Worm (Caenorhabditis elegans) whole organism, L4 larva: ENCODE data around the gene ttm-1.

Experiments used
- lin-13 ChIP-seq: fragments of 150-350 bp; optimal IDR thresholded peaks from 2 replicates; lab custom pipeline; 2014; ENCODE audit warnings: missing biosample characterization, missing genetic modification reagents, missing genetic modification characterization
- lsy-2 ChIP-seq, 2 experiments: fragments of 150-350 bp in 1 of 2; sonication (generic microtip) in 1 of 2; optimal IDR thresholded peaks; 2 replicates each; lab custom pipeline; 2014 to 2017; ENCODE audit warnings: missing biosample characterization in 2 of 2, missing genetic modification characterization in 2 of 2
- mep-1 ChIP-seq: fragments of 150-350 bp; sonication (generic microtip); optimal IDR thresholded peaks from 3 replicates; lab custom pipeline; 2014; ENCODE audit warnings: missing biosample characterization, missing genetic modification characterization
- nhr-102 ChIP-seq: sonication (generic microtip); optimal IDR thresholded peaks from 2 replicates; lab custom pipeline; 2016; ENCODE audit warnings: mild to moderate bottlenecking, missing genetic modification characterization, moderate library complexity, missing compliant biosample characterization
- nhr-11 ChIP-seq: fragments of 150-350 bp; optimal IDR thresholded peaks from 2 replicates; lab custom pipeline; 2014; ENCODE audit warnings: missing biosample characterization, missing genetic modification characterization
- nhr-42 ChIP-seq: fragments of 200-800 bp; sonication (Bioruptor generic); IDR thresholded peaks from 2 replicates; pipeline ENCODE4 v1.3.6; 2022; ENCODE audit warnings: missing genetic modification characterization, missing compliant biosample characterization
- pqm-1 ChIP-seq: sonication (generic microtip); optimal IDR thresholded peaks from 2 replicates; lab custom pipeline; 2017; ENCODE audit warnings: missing biosample characterization, missing genetic modification characterization
- unc-62 ChIP-seq, 3 experiments: fragments of 150-350 bp in 1 of 3; sonication (generic microtip); optimal IDR thresholded peaks in 2 of 3; peaks in 1 of 3; 1 replicate in 1 of 3; 2 replicates in 2 of 3; lab custom pipeline; 2014 to 2017; ENCODE audit warnings: missing biosample characterization in 3 of 3, missing genetic modification characterization in 3 of 3, missing genetic modification reagents in 3 of 3, missing genotype in 1 of 3
- zfp-2 ChIP-seq: sonication (generic microtip); optimal IDR thresholded peaks from 2 replicates; lab custom pipeline; 2016; ENCODE audit warnings: mild to moderate bottlenecking, missing genetic modification characterization, missing compliant biosample characterization
- ztf-7 ChIP-seq: fragments of 150-350 bp; optimal IDR thresholded peaks from 2 replicates; lab custom pipeline; 2014; ENCODE audit warnings: missing biosample characterization, missing genetic modification characterization

- TF ChIP-seq nhr-42 (GFP tag; lab: Robert Waterston, UW) (no peak), ztf-7 (no peak), pqm-1 (tag; lab: Kevin White, UChicago) (no peak), nhr-102 (tag; lab: Kevin White, UChicago) (no peak), zfp-2 (tag; lab: Kevin White, UChicago) (no peak), unc-62 (GFP tag; optimal IDR thresholded peaks at IDR 0.05 in 1 of 2; lab: Kevin White, UChicago) (no peak), unc-62 (tag; optimal IDR thresholded peaks at IDR 0.05; lab: Kevin White, UChicago) (no peak), lin-13 (no peak), mep-1 (tag; lab: Kevin White, UChicago) (no peak), nhr-11 (no peak), lsy-2 (tag; optimal IDR thresholded peaks at IDR 0.05; lab: Kevin White, UChicago) (no peak)
These were observed 34.0 kb downstream of the ttm-1 start for ce11 chrIII:12932776-12933175.
